Worm (Caenorhabditis elegans): ENCODE results near the gene prmt-4.

DNA sequence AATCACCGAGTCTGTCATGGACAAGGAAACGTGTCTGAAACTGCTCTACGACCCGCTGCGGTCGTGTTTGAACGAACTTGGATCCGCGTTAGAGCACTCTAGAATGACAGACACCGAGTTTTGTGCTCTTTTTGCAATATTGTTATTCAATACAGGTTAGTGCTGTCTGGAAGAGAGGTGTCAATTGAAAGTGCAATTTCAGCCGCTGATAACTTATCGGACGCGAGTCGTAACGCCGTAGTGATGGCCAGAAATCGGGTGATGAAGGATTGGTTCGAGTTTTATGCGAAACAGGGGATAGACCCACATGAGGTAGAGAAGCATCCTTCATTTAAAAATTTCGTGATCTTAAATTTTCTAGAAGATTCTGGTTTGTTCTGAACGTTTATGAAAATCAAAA is 28.4 kb upstream of the prmt-4 start:
- TF ChIP-seq ceh-36 (tag; optimal IDR thresholded peaks at IDR 0.05) (no peak), ama-1 (optimal IDR thresholded peaks at IDR 0.05) (no peak), ets-7 (tag; optimal IDR thresholded peaks at IDR 0.05) (no peak), aly-1 (tag; optimal IDR thresholded peaks at IDR 0.05) (no peak), scrt-1 (GFP tag; IDR thresholded peaks at IDR 0.05) (no peak), ceh-13 (GFP tag; optimal IDR thresholded peaks at IDR 0.05) (no peak), flt-1 (GFP tag; IDR thresholded peaks at IDR 0.05) (no peak), tbx-37 (GFP tag; conservative IDR thresholded peaks at IDR 0.05) (no peak), F13C5.2 (tag; optimal IDR thresholded peaks at IDR 0.05) (no peak), tra-4 (tag; optimal IDR thresholded peaks at IDR 0.05) (no peak), B0310.2 (tag; optimal IDR thresholded peaks at IDR 0.05) (no peak), hmg-4 (GFP tag; optimal IDR thresholded peaks at IDR 0.05) (no peak), sea-1 (GFP tag; conservative IDR thresholded peaks at IDR 0.05) (no peak)

All from whole organism, early embryonic.